Worm (Caenorhabditis elegans): ENCODE results near the gene dcn-1.

dcn-1 gene

ce11 chrIII:4281955-4282618, 31.6 kb upstream of the dcn-1 start (continued):
- peak; percentile 91; the same call in 1 of the 2 replicates for TF ChIP-seq lag-1 (GFP tag; IDR thresholded peaks at IDR 0.05)
- TF ChIP-seq madf-3 (GFP tag; IDR thresholded peaks at IDR 0.05): peak; percentile 87
- no peak for TF ChIP-seq lsl-1 (GFP tag; optimal IDR thresholded peaks at IDR 0.05)
- 0 out of 2 replicates have a peak, but pooled peaks have one; percentile 20 for TF ChIP-seq bed-1 (GFP tag; IDR thresholded peaks at IDR 0.05)
- no peak for TF ChIP-seq ama-1 (optimal IDR thresholded peaks at IDR 0.05)
- no peak for TF ChIP-seq ama-1 (GFP tag; optimal IDR thresholded peaks at IDR 0.05)
- TF ChIP-seq nhr-120 (GFP tag; IDR thresholded peaks at IDR 0.05): no peak
- TF ChIP-seq Y53G8AR.9 (GFP tag; conservative IDR thresholded peaks at IDR 0.05): peak; percentile 92
- TF ChIP-seq pbrm-1 (GFP tag; IDR thresholded peaks at IDR 0.05): peak; percentile 92
- TF ChIP-seq madf-6 (GFP tag; IDR thresholded peaks at IDR 0.05): no peak
- TF ChIP-seq attf-6 (GFP tag; IDR thresholded peaks at IDR 0.05): no peak
- peak; percentile 92 for TF ChIP-seq hmg-1.2 (GFP tag; IDR thresholded peaks at IDR 0.05)
- peak; percentile 41; the same call in 1 of the 2 replicates for TF ChIP-seq bed-2 (GFP tag; IDR thresholded peaks at IDR 0.05)
- no peak for TF ChIP-seq F23B12.7 (tag; optimal IDR thresholded peaks at IDR 0.05; ENCODE audit: insufficient read depth)
- TF ChIP-seq mxl-1 (tag; optimal IDR thresholded peaks at IDR 0.05): no peak
- peak; percentile 25 for TF ChIP-seq B0261.1 (tag; optimal IDR thresholded peaks at IDR 0.05)
- TF ChIP-seq snpc-4 (GFP tag; optimal IDR thresholded peaks at IDR 0.05): peak; percentile 2
- peak in 3 of 4 experiments; percentile 76 to 88 (median 86) for TF ChIP-seq snpc-4 (tag; optimal IDR thresholded peaks at IDR 0.05)
- no peak for TF ChIP-seq T26A5.8 (tag; optimal IDR thresholded peaks at IDR 0.05)
- peak; percentile 94 for TF ChIP-seq gei-17 (GFP tag; optimal IDR thresholded peaks at IDR 0.05)
- TF ChIP-seq snpc-1.3 (tag; optimal IDR thresholded peaks at IDR 0.05; ENCODE audit: insufficient read depth): no peak
- no peak for TF ChIP-seq mel-28 (tag; optimal IDR thresholded peaks at IDR 0.05; ENCODE audit: borderline replicate concordance)
- TF ChIP-seq D2030.7 (GFP tag; IDR thresholded peaks at IDR 0.05): no peak
- TF ChIP-seq lin-54 (GFP tag; optimal IDR thresholded peaks at IDR 0.05): peak; percentile 82
- TF ChIP-seq F39B2.1 (GFP tag; IDR thresholded peaks at IDR 0.05): no peak
- 0 out of 2 replicates have a peak, but pooled peaks have one; percentile 31 for TF ChIP-seq aptf-2 (GFP tag; conservative IDR thresholded peaks at IDR 0.05)
- TF ChIP-seq nfya-2 (GFP tag; IDR thresholded peaks at IDR 0.05): no peak
- peak in 2 of 3 experiments; percentile 42 to 89 for TF ChIP-seq lin-35 (GFP tag; optimal IDR thresholded peaks at IDR 0.05)
- TF ChIP-seq nhr-179 (tag; optimal IDR thresholded peaks at IDR 0.05): no peak
- TF ChIP-seq ztf-3 (GFP tag; optimal IDR thresholded peaks at IDR 0.05): peak; percentile 93
- peak; percentile 66; the same call in 1 of the 2 replicates for TF ChIP-seq hmg-20 (GFP tag; IDR thresholded peaks at IDR 0.05)
- TF ChIP-seq F37B4.10 (GFP tag; IDR thresholded peaks at IDR 0.05): no peak
- peak; percentile 92 for TF ChIP-seq Y56A3A.18 (GFP tag; IDR thresholded peaks at IDR 0.05)
- peak; percentile 80; the same call in 1 of the 2 replicates for TF ChIP-seq cebp-1 (GFP tag; IDR thresholded peaks at IDR 0.05)
- peak; percentile 98 for TF ChIP-seq cebp-1 (tag; optimal IDR thresholded peaks at IDR 0.05)
- peak; percentile 93 to 95 for TF ChIP-seq let-607 (tag; optimal IDR thresholded peaks at IDR 0.05)
- TF ChIP-seq egl-44 (GFP tag; IDR thresholded peaks at IDR 0.05): peak; percentile 98
- peak; percentile 98 for TF ChIP-seq madf-10 (tag; optimal IDR thresholded peaks at IDR 0.05)
- peak; percentile 94 for TF ChIP-seq ceh-27 (GFP tag; optimal IDR thresholded peaks at IDR 0.05)
- peak; percentile 68 for TF ChIP-seq let-526 (GFP tag; IDR thresholded peaks at IDR 0.05)
- peak; percentile 59; the same call in 1 of the 2 replicates for TF ChIP-seq lir-1 (GFP tag; conservative IDR thresholded peaks at IDR 0.05)
- no peak for TF ChIP-seq snpc-1.1 (tag; optimal IDR thresholded peaks at IDR 0.05; ENCODE audit: insufficient read depth)
- TF ChIP-seq mes-4 (tag; optimal IDR thresholded peaks at IDR 0.05): no peak
- TF ChIP-seq snpc-3.4 (tag; optimal IDR thresholded peaks at IDR 0.05): peak; percentile 1
- TF ChIP-seq nfyb-1 (GFP tag; IDR thresholded peaks at IDR 0.05): peak; percentile 98
- peak; percentile 41 for TF ChIP-seq zim-3 (tag; optimal IDR thresholded peaks at IDR 0.05)
- peak; percentile 93 for TF ChIP-seq unc-62 (GFP tag; optimal IDR thresholded peaks at IDR 0.05)
